Fruit fly (Drosophila melanogaster): ENCODE measurements around the gene CG32161.
A peak's percentile ranks its signal among the peaks of the same experiment; 100 is the strongest.

The CG32161 gene

dm6 chr3L:16890650-16891336 is 44.8 kb downstream of the CG32161 start (continued):
- TF ChIP-seq dl (GFP tag; optimal IDR thresholded peaks at IDR 0.05; ENCODE audit: insufficient read depth in 1 of 2, partially characterized antibody in 2 of 2) (peak in 1 of 2 experiments; percentile 24), Hnf4 (GFP tag; optimal IDR thresholded peaks at IDR 0.05) (peak; percentile 71), brk (GFP tag; optimal IDR thresholded peaks at IDR 0.05) (no peak), br (GFP tag; optimal IDR thresholded peaks at IDR 0.05) (peak; percentile 53), CrebA (GFP tag; optimal IDR thresholded peaks at IDR 0.05; ENCODE audit: borderline replicate concordance) (no peak), fru (GFP tag; optimal IDR thresholded peaks at IDR 0.05) (peak; percentile 79), psq (GFP tag; optimal IDR thresholded peaks at IDR 0.05) (peak; percentile 64), OdsH (GFP tag; optimal IDR thresholded peaks at IDR 0.05) (peak; percentile 70), dsf (GFP tag; optimal IDR thresholded peaks at IDR 0.05; ENCODE audit: borderline replicate concordance) (no peak), rgr (GFP tag; optimal IDR thresholded peaks at IDR 0.05) (peak; percentile 81), dmrt93B (GFP tag; optimal IDR thresholded peaks at IDR 0.05) (peak; percentile 37), HLH106 (tag; optimal IDR thresholded peaks at IDR 0.05) (peak; percentile 70), tai (GFP tag; optimal IDR thresholded peaks at IDR 0.05) (no peak), usp (GFP tag; optimal IDR thresholded peaks at IDR 0.05) (no peak), Dif (GFP tag; optimal IDR thresholded peaks at IDR 0.05; ENCODE audit: partially characterized antibody) (peak; percentile 73), jim (GFP tag; optimal IDR thresholded peaks at IDR 0.05) (no peak), GATAd (GFP tag; optimal IDR thresholded peaks at IDR 0.05) (no peak), Rel (GFP tag; optimal IDR thresholded peaks at IDR 0.05) (no peak), Rel (tag; optimal IDR thresholded peaks at IDR 0.05) (peak; percentile 24), sage (GFP tag; optimal IDR thresholded peaks at IDR 0.05) (peak; percentile 7), N (GFP tag; optimal IDR thresholded peaks at IDR 0.05) (no peak), lola (GFP tag; optimal IDR thresholded peaks at IDR 0.05) (no peak)

- no peak for TF ChIP-seq foxo (GFP tag; optimal IDR thresholded peaks at IDR 0.05)
- no peak for TF ChIP-seq Hr83 (GFP tag; optimal IDR thresholded peaks at IDR 0.05; ENCODE audit: poor library complexity, severe bottlenecking)
- no peak for TF ChIP-seq sage (GFP tag; optimal IDR thresholded peaks at IDR 0.05)
- TF ChIP-seq Sp1 (GFP tag; optimal IDR thresholded peaks at IDR 0.05) = no peak
- TF ChIP-seq OdsH (GFP tag; optimal IDR thresholded peaks at IDR 0.05) = no peak
- TF ChIP-seq woc (GFP tag; optimal IDR thresholded peaks at IDR 0.05) = no peak
Measured at dm6 chr3L:16891914-16892313, 45.9 kb downstream of the CG32161 start.

dm6 chr3L:16892728-16893271 is 46.8 kb downstream of the CG32161 start:
- TF ChIP-seq brk (GFP tag; optimal IDR thresholded peaks at IDR 0.05) (no peak), CrebA (GFP tag; optimal IDR thresholded peaks at IDR 0.05; ENCODE audit: borderline replicate concordance) (no peak), jim (GFP tag; optimal IDR thresholded peaks at IDR 0.05) (no peak), GATAd (GFP tag; optimal IDR thresholded peaks at IDR 0.05) (no peak), sv (GFP tag; optimal IDR thresholded peaks at IDR 0.05) (no peak), usp (GFP tag; optimal IDR thresholded peaks at IDR 0.05) (no peak), rgr (GFP tag; optimal IDR thresholded peaks at IDR 0.05) (no peak), Sp1 (GFP tag; optimal IDR thresholded peaks at IDR 0.05) (no peak), Hnf4 (GFP tag; optimal IDR thresholded peaks at IDR 0.05) (no peak), dmrt93B (GFP tag; optimal IDR thresholded peaks at IDR 0.05) (no peak), CG32264 (GFP tag; optimal IDR thresholded peaks at IDR 0.05) (no peak), psq (GFP tag; optimal IDR thresholded peaks at IDR 0.05) (no peak), Dif (GFP tag; optimal IDR thresholded peaks at IDR 0.05; ENCODE audit: partially characterized antibody) (no peak), Myc (optimal IDR thresholded peaks at IDR 0.05) (no peak)

- TF ChIP-seq sv (GFP tag; optimal IDR thresholded peaks at IDR 0.05) (no peak), brk (GFP tag; optimal IDR thresholded peaks at IDR 0.05) (no peak), Abd-B (GFP tag; optimal IDR thresholded peaks at IDR 0.05) (no peak), Myc (optimal IDR thresholded peaks at IDR 0.05) (no peak)
Measured at dm6 chr3L:16893647-16894046, 47.6 kb downstream of the CG32161 start.

- TF ChIP-seq N (GFP tag; optimal IDR thresholded peaks at IDR 0.05) = no peak
- no peak for TF ChIP-seq OdsH (GFP tag; optimal IDR thresholded peaks at IDR 0.05)
- TF ChIP-seq HLH106 (tag; optimal IDR thresholded peaks at IDR 0.05) = no peak
- TF ChIP-seq CG9705 (GFP tag; optimal IDR thresholded peaks at IDR 0.05) = no peak
- TF ChIP-seq usp (GFP tag; optimal IDR thresholded peaks at IDR 0.05) = no peak
- no peak for TF ChIP-seq Hr83 (GFP tag; optimal IDR thresholded peaks at IDR 0.05; ENCODE audit: poor library complexity, severe bottlenecking)
- no peak for TF ChIP-seq Dfd (GFP tag; optimal IDR thresholded peaks at IDR 0.05)
- no peak for TF ChIP-seq Sp1 (GFP tag; optimal IDR thresholded peaks at IDR 0.05)
- TF ChIP-seq tai (GFP tag; optimal IDR thresholded peaks at IDR 0.05) = no peak
- no peak for TF ChIP-seq Jra (GFP tag; optimal IDR thresholded peaks at IDR 0.05)
- TF ChIP-seq sage (GFP tag; optimal IDR thresholded peaks at IDR 0.05) = no peak
- TF ChIP-seq ey (GFP tag; optimal IDR thresholded peaks at IDR 0.05) = no peak
- no peak for TF ChIP-seq br (GFP tag; optimal IDR thresholded peaks at IDR 0.05)
Measured at dm6 chr3L:16896408-16896807, 50.4 kb downstream of the CG32161 start.
